Worm (Caenorhabditis elegans): Measurements from ENCODE around the gene ssp-36.

ssp-36 gene

ce11 chrIV:9766250-9766649 lies at the start of gene ssp-36:
Gene ssp-36, minus strand, starts transcription at chrIV:9766350.
- TF ChIP-seq repo-1 (tag; optimal IDR thresholded peaks at IDR 0.05): no peak
- TF ChIP-seq ceh-58 (GFP tag; IDR thresholded peaks at IDR 0.05): no peak
- TF ChIP-seq unc-130 (GFP tag; optimal IDR thresholded peaks at IDR 0.05): no peak
- TF ChIP-seq T07F8.4 (tag; optimal IDR thresholded peaks at IDR 0.05): no peak
- no peak for TF ChIP-seq ama-1 (optimal IDR thresholded peaks at IDR 0.05)
- TF ChIP-seq ama-1 (GFP tag; optimal IDR thresholded peaks at IDR 0.05): no peak
- TF ChIP-seq snpc-4 (GFP tag; optimal IDR thresholded peaks at IDR 0.05): no peak
- TF ChIP-seq snpc-4 (tag; optimal IDR thresholded peaks at IDR 0.05): no peak
- no peak for TF ChIP-seq let-526 (GFP tag; IDR thresholded peaks at IDR 0.05)
- TF ChIP-seq ztf-18 (tag; optimal IDR thresholded peaks at IDR 0.05): no peak
- TF ChIP-seq ets-4 (GFP tag; optimal IDR thresholded peaks at IDR 0.05): no peak
- TF ChIP-seq akir-1 (GFP tag; optimal IDR thresholded peaks at IDR 0.05): no peak
- no peak for TF ChIP-seq fkh-3 (tag; optimal IDR thresholded peaks at IDR 0.05)
- no peak for TF ChIP-seq ceh-40 (GFP tag; IDR thresholded peaks at IDR 0.05)
- no peak for TF ChIP-seq snpc-1.3 (tag; optimal IDR thresholded peaks at IDR 0.05; ENCODE audit: insufficient read depth)

- no peak for TF ChIP-seq bed-2 (GFP tag; IDR thresholded peaks at IDR 0.05)
- TF ChIP-seq egl-44 (GFP tag; IDR thresholded peaks at IDR 0.05): no peak
- TF ChIP-seq xnd-1 (tag; optimal IDR thresholded peaks at IDR 0.05): no peak
- TF ChIP-seq F57C9.4 (tag; optimal IDR thresholded peaks at IDR 0.05): no peak
- TF ChIP-seq Y79H2A.3 (GFP tag; conservative IDR thresholded peaks at IDR 0.05): no peak
- TF ChIP-seq let-526 (GFP tag; IDR thresholded peaks at IDR 0.05): no peak
- TF ChIP-seq madf-10 (tag; optimal IDR thresholded peaks at IDR 0.05): no peak
- no peak for TF ChIP-seq egrh-3 (GFP tag; IDR thresholded peaks at IDR 0.05)
- no peak for TF ChIP-seq B0035.1 (tag; optimal IDR thresholded peaks at IDR 0.05)
- TF ChIP-seq attf-6 (GFP tag; IDR thresholded peaks at IDR 0.05): no peak
- TF ChIP-seq ama-1 (optimal IDR thresholded peaks at IDR 0.05): no peak
- no peak for TF ChIP-seq ama-1 (GFP tag; optimal IDR thresholded peaks at IDR 0.05)
- no peak for TF ChIP-seq sptf-2 (GFP tag; optimal IDR thresholded peaks at IDR 0.05)
- no peak for TF ChIP-seq rcor-1 (GFP tag; IDR thresholded peaks at IDR 0.05)
- no peak for TF ChIP-seq nfya-1 (tag; optimal IDR thresholded peaks at IDR 0.05; ENCODE audit: borderline replicate concordance, insufficient read depth)
- no peak for TF ChIP-seq cebp-1 (GFP tag; IDR thresholded peaks at IDR 0.05)
- TF ChIP-seq cebp-1 (tag; optimal IDR thresholded peaks at IDR 0.05): no peak
- TF ChIP-seq hmg-1.2 (GFP tag; IDR thresholded peaks at IDR 0.05): no peak
- no peak for TF ChIP-seq chd-7 (tag; optimal IDR thresholded peaks at IDR 0.05)
- TF ChIP-seq F57A8.1 (GFP tag; optimal IDR thresholded peaks at IDR 0.05): no peak
- no peak for TF ChIP-seq B0336.3 (GFP tag; IDR thresholded peaks at IDR 0.05)
Measured at ce11 chrIV:9815432-9815831, 49.3 kb upstream of the ssp-36 start, which contains the start of gene egl-20. Gene egl-20, minus strand, starts transcription at chrIV:9815532.

- TF ChIP-seq B0261.1 (tag; optimal IDR thresholded peaks at IDR 0.05) (no peak), C17E4.6 (GFP tag; IDR thresholded peaks at IDR 0.05) (no peak), lsy-27 (tag; optimal IDR thresholded peaks at IDR 0.05; ENCODE audit: borderline replicate concordance, insufficient read depth) (no peak)
Measured at ce11 chrIV:9811487-9811886, 45.3 kb upstream of the ssp-36 start.

ce11 chrIV:9810633-9811032 lies 44.5 kb upstream of the ssp-36 start, which contains the start of gene dct-15:
Gene dct-15, minus strand, starts transcription at chrIV:9810733.
- TF ChIP-seq F37B4.10 (GFP tag; IDR thresholded peaks at IDR 0.05) (no peak), B0019.2 (GFP tag; conservative IDR thresholded peaks at IDR 0.05) (no peak), madf-3 (GFP tag; IDR thresholded peaks at IDR 0.05) (no peak), Y79H2A.3 (GFP tag; conservative IDR thresholded peaks at IDR 0.05) (no peak), tbp1 (GFP tag; optimal IDR thresholded peaks at IDR 0.05) (no peak), F23B12.7 (tag; optimal IDR thresholded peaks at IDR 0.05; ENCODE audit: insufficient read depth) (no peak), F10E7.11 (tag; optimal IDR thresholded peaks at IDR 0.05) (no peak), nfyb-1 (GFP tag; IDR thresholded peaks at IDR 0.05) (no peak), hlh-26 (GFP tag; conservative IDR thresholded peaks at IDR 0.05) (no peak), gei-17 (GFP tag; optimal IDR thresholded peaks at IDR 0.05) (no peak), ceh-58 (GFP tag; IDR thresholded peaks at IDR 0.05) (no peak), hmg-20 (GFP tag; IDR thresholded peaks at IDR 0.05) (no peak), lsl-1 (GFP tag; optimal IDR thresholded peaks at IDR 0.05) (no peak)

Measured in whole organism, young adult.